Worm (Caenorhabditis elegans) whole organism, L3 larva: Measurements from ENCODE around the gene rmd-1.

Experiments used
- ZK546.5 ChIP-seq: sonication (generic microtip); optimal IDR thresholded peaks from 2 replicates; lab custom pipeline; 2017; ENCODE audit warnings: missing biosample characterization, missing genetic modification characterization
- aly-2 ChIP-seq: fragments of 150-350 bp; optimal IDR thresholded peaks from 2 replicates; lab custom pipeline; 2014; ENCODE audit warnings: missing biosample characterization, missing genetic modification characterization
- ama-1 ChIP-seq: fragments of 150-350 bp; optimal IDR thresholded peaks from 2 replicates; lab custom pipeline; 2018
- ceh-28 ChIP-seq: fragments of 150-350 bp; optimal IDR thresholded peaks from 2 replicates; lab custom pipeline; 2014; ENCODE audit warnings: missing biosample characterization, missing genetic modification reagents, missing genetic modification characterization
- ceh-82 ChIP-seq: fragments of 150-350 bp; optimal IDR thresholded peaks from 2 replicates; lab custom pipeline; 2014; ENCODE audit warnings: missing biosample characterization, missing genetic modification characterization
- ceh-9 ChIP-seq: sonication (generic microtip); optimal IDR thresholded peaks from 2 replicates; lab custom pipeline; 2018; ENCODE audit warnings: missing biosample characterization, missing genetic modification characterization
- egl-27 ChIP-seq: sonication (generic microtip); optimal IDR thresholded peaks from 4 replicates; lab custom pipeline; 2017; ENCODE audit warnings: missing biosample characterization, missing genetic modification reagents, missing genetic modification characterization
- elt-1 ChIP-seq: fragments of 150-350 bp; optimal IDR thresholded peaks from 2 replicates; lab custom pipeline; 2014; ENCODE audit warnings: missing biosample characterization, missing genetic modification characterization
- elt-2 ChIP-seq: sonication (generic microtip); optimal IDR thresholded peaks from 2 replicates; lab custom pipeline; 2016; ENCODE audit warnings: missing genetic modification reagents, mild to moderate bottlenecking, missing genetic modification characterization, missing compliant biosample characterization
- elt-3 ChIP-seq, 3 experiments: fragments of 150-350 bp in 1 of 3; sonication (generic microtip) in 2 of 3; optimal IDR thresholded peaks; 2 replicates in 2 of 3; 4 replicates in 1 of 3; lab custom pipeline; 2014 to 2017; ENCODE audit warnings: missing biosample characterization in 3 of 3, missing genetic modification characterization in 3 of 3
- eor-1 ChIP-seq, 2 experiments: fragments of 150-350 bp; optimal IDR thresholded peaks; 2 replicates each; lab custom pipeline; 2014 to 2018; ENCODE audit warnings: missing biosample characterization in 2 of 2, missing genetic modification characterization in 2 of 2
- fkh-10 ChIP-seq: sonication (generic microtip); optimal IDR thresholded peaks from 2 replicates; lab custom pipeline; 2017; ENCODE audit warnings: missing biosample characterization, missing genetic modification reagents, missing genetic modification characterization
- fkh-2 ChIP-seq: fragments of 150-350 bp; optimal IDR thresholded peaks from 2 replicates; lab custom pipeline; 2014; ENCODE audit warnings: missing biosample characterization, missing genetic modification reagents, missing genetic modification characterization
- fos-1 ChIP-seq: fragments of 150-350 bp; optimal IDR thresholded peaks from 2 replicates; lab custom pipeline; 2014; ENCODE audit warnings: missing biosample characterization, missing genetic modification characterization
- hmg-11 ChIP-seq: sonication (generic microtip); optimal IDR thresholded peaks from 2 replicates; lab custom pipeline; 2016; ENCODE audit warnings: missing genetic modification characterization, missing compliant biosample characterization
- jun-1 ChIP-seq: fragments of 150-350 bp; optimal IDR thresholded peaks from 2 replicates; lab custom pipeline; 2014; ENCODE audit warnings: missing biosample characterization, missing genetic modification reagents, missing genetic modification characterization
- lin-15B ChIP-seq: fragments of 150-350 bp; optimal IDR thresholded peaks from 2 replicates; lab custom pipeline; 2014; ENCODE audit warnings: missing biosample characterization, missing genetic modification characterization
- lin-39 ChIP-seq: fragments of 150-350 bp; optimal IDR thresholded peaks from 2 replicates; lab custom pipeline; 2018; ENCODE audit warnings: missing biosample characterization, missing genetic modification reagents, missing genetic modification characterization
- lsy-12 ChIP-seq: sonication (generic microtip); optimal IDR thresholded peaks from 2 replicates; lab custom pipeline; 2016; ENCODE audit warnings: mild to moderate bottlenecking, missing genetic modification characterization, missing compliant biosample characterization
- mml-1 ChIP-seq: fragments of 150-350 bp; sonication (generic microtip); optimal IDR thresholded peaks from 3 replicates; lab custom pipeline; 2014; ENCODE audit warnings: missing biosample characterization, missing genetic modification characterization
- nfya-1 ChIP-seq: sonication (generic microtip); optimal IDR thresholded peaks from 2 replicates; lab custom pipeline; 2017; ENCODE audit warnings: missing genetic modification characterization, mild to moderate bottlenecking, missing compliant biosample characterization, antibody characterized with exemption, moderate library complexity; ENCODE audit not compliant: insufficient read depth
- nhr-11 ChIP-seq: fragments of 150-350 bp; optimal IDR thresholded peaks from 2 replicates; lab custom pipeline; 2014; ENCODE audit warnings: missing biosample characterization, missing genetic modification characterization
- nhr-12 ChIP-seq: fragments of 150-350 bp; optimal IDR thresholded peaks from 2 replicates; lab custom pipeline; 2014; ENCODE audit warnings: missing biosample characterization, missing genetic modification characterization
- nhr-23 ChIP-seq: fragments of 150-350 bp; optimal IDR thresholded peaks from 2 replicates; lab custom pipeline; 2014; ENCODE audit warnings: missing biosample characterization, missing genetic modification reagents, missing genetic modification characterization
- nhr-237 ChIP-seq: fragments of 150-350 bp; optimal IDR thresholded peaks from 2 replicates; lab custom pipeline; 2014; ENCODE audit warnings: missing biosample characterization, missing genetic modification characterization
- nhr-25 ChIP-seq: sonication (generic microtip); optimal IDR thresholded peaks from 2 replicates; lab custom pipeline; 2017; ENCODE audit warnings: missing biosample characterization, missing genetic modification characterization
- nhr-43 ChIP-seq: sonication (generic microtip); optimal IDR thresholded peaks from 2 replicates; lab custom pipeline; 2016; ENCODE audit warnings: mild to moderate bottlenecking, missing genetic modification characterization, missing compliant biosample characterization; ENCODE audit not compliant: poor library complexity, severe bottlenecking
- nhr-67 ChIP-seq: fragments of 150-350 bp; optimal IDR thresholded peaks from 2 replicates; lab custom pipeline; 2014; ENCODE audit warnings: missing biosample characterization, missing genetic modification characterization
- nhr-76 ChIP-seq: fragments of 150-350 bp; sonication (generic microtip); optimal IDR thresholded peaks from 5 replicates; lab custom pipeline; 2014; ENCODE audit warnings: missing biosample characterization, missing genetic modification characterization
- nhr-77 ChIP-seq: fragments of 150-350 bp; optimal IDR thresholded peaks from 2 replicates; lab custom pipeline; 2014; ENCODE audit warnings: missing biosample characterization, missing genetic modification characterization
- pha-4 ChIP-seq: fragments of 150-350 bp; optimal IDR thresholded peaks from 2 replicates; lab custom pipeline; 2014; ENCODE audit warnings: missing biosample characterization, missing genetic modification reagents, missing genetic modification characterization
- pqm-1 ChIP-seq: fragments of 150-350 bp; optimal IDR thresholded peaks from 2 replicates; lab custom pipeline; 2017; ENCODE audit warnings: missing biosample characterization, missing genetic modification characterization, inconsistent platforms
- skn-1 ChIP-seq: fragments of 150-350 bp; optimal IDR thresholded peaks from 2 replicates; lab custom pipeline; 2014; ENCODE audit warnings: missing biosample characterization, missing genetic modification characterization
- snpc-4 ChIP-seq: fragments of 150-350 bp; optimal IDR thresholded peaks from 2 replicates; lab custom pipeline; 2014; ENCODE audit warnings: missing biosample characterization, missing genetic modification characterization
- tbx-2 ChIP-seq: sonication (generic microtip); optimal IDR thresholded peaks from 2 replicates; lab custom pipeline; 2016; ENCODE audit warnings: mild to moderate bottlenecking, missing genetic modification characterization, missing compliant biosample characterization
- unc-62 ChIP-seq: fragments of 150-350 bp; sonication (generic microtip); optimal IDR thresholded peaks from 4 replicates; lab custom pipeline; 2014; ENCODE audit warnings: missing biosample characterization, missing genetic modification reagents, missing genetic modification characterization
- zag-1 ChIP-seq: fragments of 150-350 bp; optimal IDR thresholded peaks from 2 replicates; lab custom pipeline; 2014; ENCODE audit warnings: missing biosample characterization, missing genetic modification characterization
- ztf-11 ChIP-seq: fragments of 150-350 bp; optimal IDR thresholded peaks from 2 replicates; lab custom pipeline; 2014; ENCODE audit warnings: missing biosample characterization, missing genetic modification characterization
- ztf-4 ChIP-seq: fragments of 150-350 bp; optimal IDR thresholded peaks from 2 replicates; lab custom pipeline; 2014; ENCODE audit warnings: missing biosample characterization, missing genetic modification characterization

rmd-1 gene

ce11 chrIII:9772394-9772793 lies 13.5 kb downstream of the rmd-1 start:
- no peak for TF ChIP-seq nhr-23 (tag; lab: Kevin White, UChicago)
- no peak for TF ChIP-seq ceh-82 (tag; lab: Kevin White, UChicago)
- TF ChIP-seq mml-1 (tag; lab: Kevin White, UChicago): no peak
- no peak for TF ChIP-seq skn-1 (tag; lab: Kevin White, UChicago)
- no peak for TF ChIP-seq elt-3 (tag; optimal IDR thresholded peaks at IDR 0.05; lab: Kevin White, UChicago)
- TF ChIP-seq nhr-67: no peak
- TF ChIP-seq pha-4: no peak
- TF ChIP-seq pqm-1: no peak
- no peak for TF ChIP-seq elt-2 (tag; lab: Kevin White, UChicago)
- no peak for TF ChIP-seq tbx-2 (tag; lab: Kevin White, UChicago)
- TF ChIP-seq, all 47 proteins: peak for 0

- TF ChIP-seq lin-15B: peak; percentile 18
- TF ChIP-seq jun-1 (tag; lab: Kevin White, UChicago): no peak
These were observed 17.0 kb downstream of the rmd-1 start for ce11 chrIII:9775916-9776315.

ce11 chrIII:9776323-9776722 lies 17.4 kb downstream of the rmd-1 start, which contains the start of gene usp-46:
usp-46 (plus strand) TSS chrIII:9776623.
- TF ChIP-seq nfya-1 (tag; lab: Kevin White, UChicago) (peak; percentile 29), elt-2 (tag; lab: Kevin White, UChicago) (peak; percentile 20), zag-1 (tag; lab: Kevin White, UChicago) (no peak), lin-39 (tag; lab: Kevin White, UChicago) (peak; percentile 10), nhr-12 (tag; lab: Kevin White, UChicago) (no peak), hmg-11 (tag; lab: Kevin White, UChicago) (peak; percentile 43)

- TF ChIP-seq eor-1 (tag; optimal IDR thresholded peaks at IDR 0.05; lab: Kevin White, UChicago) (no peak), lin-15B (no peak), lsy-12 (tag; lab: Kevin White, UChicago) (no peak), fkh-2 (tag; lab: Kevin White, UChicago) (no peak), fkh-10 (GFP tag; lab: Kevin White, UChicago) (no peak), pqm-1 (no peak), ZK546.5 (no peak), nhr-23 (tag; lab: Kevin White, UChicago) (no peak), hmg-11 (tag; lab: Kevin White, UChicago) (no peak), snpc-4 (tag; lab: Kevin White, UChicago) (no peak), ceh-9 (no peak), nhr-76 (tag; lab: Kevin White, UChicago) (no peak), nhr-77 (tag; lab: Kevin White, UChicago) (no peak), ceh-28 (no peak), jun-1 (tag; lab: Kevin White, UChicago) (no peak), ceh-82 (tag; lab: Kevin White, UChicago) (no peak), ztf-4 (tag; lab: Kevin White, UChicago) (no peak), ama-1 (no peak)
These were observed 20.2 kb downstream of the rmd-1 start for ce11 chrIII:9779080-9779479.

ce11 chrIII:9780254-9780653 lies 21.4 kb downstream of the rmd-1 start, which contains the start of gene sqv-3:
sqv-3 (minus strand) TSS chrIII:9780354.
- TF ChIP-seq snpc-4 (tag; lab: Kevin White, UChicago): no peak
- TF ChIP-seq elt-2 (tag; lab: Kevin White, UChicago): no peak
- TF ChIP-seq nhr-67: no peak
- no peak for TF ChIP-seq ztf-11

ce11 chrIII:9780665-9781304 lies 21.9 kb downstream of the rmd-1 start, which contains the start of gene vha-1:
vha-1 (plus strand) TSS chrIII:9781254.
- TF ChIP-seq aly-2: no peak
- TF ChIP-seq nhr-76 (tag; lab: Kevin White, UChicago): no peak
- no peak for TF ChIP-seq egl-27 (tag; lab: Kevin White, UChicago)
- TF ChIP-seq nhr-12 (tag; lab: Kevin White, UChicago): no peak
- peak; percentile 65 for TF ChIP-seq nhr-25 (tag; lab: Kevin White, UChicago)
- TF ChIP-seq ceh-28: peak; percentile 66
- TF ChIP-seq eor-1 (tag; optimal IDR thresholded peaks at IDR 0.05; lab: Kevin White, UChicago): no peak
- TF ChIP-seq hmg-11 (tag; lab: Kevin White, UChicago): peak; percentile 57
- TF ChIP-seq nhr-23 (tag; lab: Kevin White, UChicago): peak; percentile 73
- peak; percentile 63 for TF ChIP-seq unc-62 (GFP tag; lab: Kevin White, UChicago)
- peak; percentile 80 for TF ChIP-seq fos-1
- no peak for TF ChIP-seq nhr-67
- TF ChIP-seq ama-1: peak; percentile 74
- no peak for TF ChIP-seq nhr-11 (tag; lab: Kevin White, UChicago)
- no peak for TF ChIP-seq nhr-237 (tag; lab: Kevin White, UChicago)
- peak; percentile 52 for TF ChIP-seq ztf-4 (tag; lab: Kevin White, UChicago)
- no peak for TF ChIP-seq tbx-2 (tag; lab: Kevin White, UChicago)
- TF ChIP-seq ZK546.5: peak; percentile 3
- TF ChIP-seq elt-1 (tag; lab: Kevin White, UChicago): no peak
- TF ChIP-seq nhr-43 (tag; lab: Kevin White, UChicago): peak; percentile 58
- TF ChIP-seq skn-1 (tag; lab: Kevin White, UChicago): peak; percentile 75
- TF ChIP-seq lsy-12 (tag; lab: Kevin White, UChicago): peak; percentile 80
- TF ChIP-seq pqm-1: peak; percentile 94
- no peak for TF ChIP-seq mml-1 (tag; lab: Kevin White, UChicago)
- peak; percentile 70 for TF ChIP-seq snpc-4 (tag; lab: Kevin White, UChicago)
- TF ChIP-seq jun-1 (tag; lab: Kevin White, UChicago): peak; percentile 90
- peak; percentile 16 for TF ChIP-seq fkh-10 (GFP tag; lab: Kevin White, UChicago)
- peak; percentile 40 for TF ChIP-seq nhr-77 (tag; lab: Kevin White, UChicago)
